Fruit fly (Drosophila melanogaster) whole organism, pupa: ENCODE data around the gene CG13970.

Experiments
- CG10348 ChIP-seq: fragments of 200-800 bp; sonication (Bioruptor generic); IDR thresholded peaks from 2 replicates; pipeline ENCODE4 v1.3.6; 2022; ENCODE audit warnings: missing biosample characterization, missing genetic modification characterization
- CG12605 ChIP-seq: fragments of 200-800 bp; sonication (Bioruptor generic); IDR thresholded peaks from 2 replicates; pipeline ENCODE4 v1.3.6; 2022; ENCODE audit warnings: missing biosample characterization, missing genetic modification characterization
- CG13204 ChIP-seq: fragments of 200-800 bp; sonication (Bioruptor generic); optimal IDR thresholded peaks from 2 replicates; lab custom pipeline; 2018; ENCODE audit warnings: missing biosample characterization, mild to moderate bottlenecking, missing genetic modification characterization, moderate library complexity
- CG32121 ChIP-seq: fragments of 200-800 bp; sonication (Bioruptor generic); IDR thresholded peaks from 2 replicates; pipeline ENCODE4 v1.3.6; 2022; ENCODE audit warnings: missing biosample characterization, missing genetic modification characterization
- CG4496 ChIP-seq: fragments of 200-800 bp; sonication (Bioruptor generic); IDR thresholded peaks from 3 replicates; pipeline ENCODE4 v1.3.6; 2022; ENCODE audit warnings: missing biosample characterization, missing genetic modification characterization
- CG8159 ChIP-seq: fragments of 200-800 bp; sonication (Bioruptor generic); optimal IDR thresholded peaks from 3 replicates; lab custom pipeline; 2018; ENCODE audit warnings: missing biosample characterization, mild to moderate bottlenecking, missing genetic modification characterization, moderate library complexity
- CG8301 ChIP-seq: fragments of 200-800 bp; sonication (Bioruptor generic); optimal IDR thresholded peaks from 2 replicates; lab custom pipeline; 2018; ENCODE audit warnings: missing biosample characterization, mild to moderate bottlenecking, missing genetic modification characterization
- CG9948 ChIP-seq: fragments of 200-800 bp; sonication (Bioruptor generic); optimal IDR thresholded peaks from 2 replicates; lab custom pipeline; 2018; ENCODE audit warnings: missing biosample characterization, mild to moderate bottlenecking, missing genetic modification characterization, moderate library complexity
- Ets98B ChIP-seq: fragments of 200-800 bp; sonication (Bioruptor generic); IDR thresholded peaks from 2 replicates; pipeline ENCODE4 v1.3.6; 2022; ENCODE audit warnings: missing biosample characterization, missing genetic modification characterization
- Pif1A ChIP-seq: fragments of 200-800 bp; sonication (Bioruptor generic); optimal IDR thresholded peaks from 3 replicates; lab custom pipeline; 2016; ENCODE audit warnings: missing biosample characterization, missing genetic modification characterization
- Snoo ChIP-seq: fragments of 200-800 bp; sonication (Bioruptor generic); optimal IDR thresholded peaks from 3 replicates; lab custom pipeline; 2017; ENCODE audit warnings: missing biosample characterization, mild to moderate bottlenecking, missing genetic modification characterization, inconsistent platforms

DNA sequence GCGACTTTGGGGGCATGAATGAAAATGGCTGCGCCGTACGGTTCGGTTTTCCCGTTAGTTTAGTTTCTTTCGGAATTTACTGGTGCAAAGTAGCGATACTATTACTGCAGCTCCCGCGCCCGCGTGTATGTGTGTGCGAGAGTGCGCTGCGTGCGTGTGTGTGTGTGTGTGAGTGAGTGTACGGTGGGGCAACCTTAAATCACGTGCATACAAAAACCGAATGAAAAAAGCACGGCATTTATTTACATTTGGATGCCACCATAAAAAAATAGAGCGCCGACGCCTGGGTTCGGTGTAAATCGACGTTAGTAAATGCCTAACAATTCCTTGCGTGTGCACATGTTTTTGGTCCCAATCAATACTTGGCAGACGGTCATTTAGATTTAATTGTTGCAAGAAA lies 6.2 kb downstream of the CG13970 start:
- TF ChIP-seq Pif1A (no peak), Ets98B (GFP tag; lab: Robert Waterston, UW) (peak; percentile 22), CG32121 (GFP tag; lab: Robert Waterston, UW) (no peak), CG8159 (tag; lab: Kevin White, UChicago) (no peak), CG8301 (no peak), CG10348 (GFP tag; lab: Robert Waterston, UW) (no peak), CG9948 (tag; lab: Kevin White, UChicago) (no peak), CG12605 (no peak), Snoo (no peak), CG4496 (peak; percentile 8; the same call in 1 of the 3 replicates), CG13204 (no peak)
